Fruit fly (Drosophila melanogaster): ENCODE data around the gene AOX4.
A peak's percentile ranks its signal among the peaks of the same experiment; 100 is the strongest.

The AOX4 gene

DNA sequence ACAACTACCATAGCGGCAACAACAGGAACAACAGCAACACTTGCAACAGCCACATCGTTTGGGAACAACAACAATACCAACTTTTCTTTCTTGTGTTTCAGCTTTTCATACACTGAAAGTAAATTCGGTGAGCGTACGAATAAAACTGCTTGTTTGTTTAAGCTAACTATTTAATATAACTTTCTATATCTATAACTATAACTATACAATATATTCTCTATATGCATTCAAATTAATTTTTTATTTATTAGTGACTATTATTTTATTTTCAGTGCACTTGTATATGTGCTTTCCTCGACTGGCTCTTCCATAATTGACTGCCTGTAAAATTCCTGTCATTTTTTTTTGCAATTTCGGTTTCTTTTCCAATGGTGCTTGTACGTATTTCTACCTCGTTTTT is 14.3 kb upstream of the AOX4 start (continued):
- TF ChIP-seq CG8119 (GFP tag; IDR thresholded peaks at IDR 0.05), result peak; percentile 93
- peak; percentile 18 for TF ChIP-seq dac (GFP tag; optimal IDR thresholded peaks at IDR 0.05)
- peak in 1 of 2 experiments; percentile 55 for TF ChIP-seq salr (GFP tag; optimal IDR thresholded peaks at IDR 0.05)
- TF ChIP-seq pdm3 (GFP tag; optimal IDR thresholded peaks at IDR 0.05), result peak; percentile 6
- TF ChIP-seq achi (GFP tag; optimal IDR thresholded peaks at IDR 0.05), result peak; percentile 67
- TF ChIP-seq CG3919 (GFP tag; optimal IDR thresholded peaks at IDR 0.05), result peak; percentile 36
- no peak for TF ChIP-seq Met (GFP tag; optimal IDR thresholded peaks at IDR 0.05)
- no peak for TF ChIP-seq CG10669 (GFP tag; optimal IDR thresholded peaks at IDR 0.05)
- no peak for TF ChIP-seq lz (GFP tag; optimal IDR thresholded peaks at IDR 0.05)
- no peak for TF ChIP-seq CG11902 (GFP tag; optimal IDR thresholded peaks at IDR 0.05)
- no peak for TF ChIP-seq CG16779 (tag; optimal IDR thresholded peaks at IDR 0.05)
- TF ChIP-seq CG32006 (GFP tag; optimal IDR thresholded peaks at IDR 0.05), result peak; percentile 84
- no peak for TF ChIP-seq CG31627 (GFP tag; optimal IDR thresholded peaks at IDR 0.05)
- TF ChIP-seq CG6163 (GFP tag; IDR thresholded peaks at IDR 0.05), result peak; percentile 69
- TF ChIP-seq Eip75B (GFP tag; optimal IDR thresholded peaks at IDR 0.05), result no peak
- no peak for TF ChIP-seq spab (GFP tag; optimal IDR thresholded peaks at IDR 0.05)
- TF ChIP-seq net (GFP tag; optimal IDR thresholded peaks at IDR 0.05), result peak; percentile 40
- TF ChIP-seq ss (GFP tag; optimal IDR thresholded peaks at IDR 0.05), result no peak
- no peak for TF ChIP-seq Sox15 (GFP tag; optimal IDR thresholded peaks at IDR 0.05)
- peak; percentile 71 for TF ChIP-seq Hr4 (GFP tag; optimal IDR thresholded peaks at IDR 0.05)
- no peak for TF ChIP-seq Sox102F (GFP tag; optimal IDR thresholded peaks at IDR 0.05)
- TF ChIP-seq CG10631 (GFP tag; optimal IDR thresholded peaks at IDR 0.05), result peak; percentile 46
- peak; percentile 38 for TF ChIP-seq Ets96B (tag; optimal IDR thresholded peaks at IDR 0.05)
- peak; percentile 54 for TF ChIP-seq Lpt (GFP tag; optimal IDR thresholded peaks at IDR 0.05)
- no peak for TF ChIP-seq CG8632 (GFP tag; optimal IDR thresholded peaks at IDR 0.05)
- peak; percentile 28 for TF ChIP-seq acj6 (GFP tag; optimal IDR thresholded peaks at IDR 0.05)
- TF ChIP-seq dsx (GFP tag; optimal IDR thresholded peaks at IDR 0.05; ENCODE audit: poor library complexity, severe bottlenecking), result peak; percentile 11
- no peak for TF ChIP-seq CG6854 (GFP tag; optimal IDR thresholded peaks at IDR 0.05)
- TF ChIP-seq CG1621 (tag; optimal IDR thresholded peaks at IDR 0.05), result no peak
- TF ChIP-seq CG6808 (GFP tag; optimal IDR thresholded peaks at IDR 0.05), result no peak
- peak; percentile 65 for TF ChIP-seq CG4318 (GFP tag; optimal IDR thresholded peaks at IDR 0.05)
- no peak for TF ChIP-seq CG6792 (GFP tag; optimal IDR thresholded peaks at IDR 0.05)
- no peak for TF ChIP-seq Hr39 (GFP tag; optimal IDR thresholded peaks at IDR 0.05)
- TF ChIP-seq CG15336 (GFP tag; IDR thresholded peaks at IDR 0.05), result peak; percentile 94
- no peak for TF ChIP-seq CG34406 (GFP tag; optimal IDR thresholded peaks at IDR 0.05)
- no peak for TF ChIP-seq CG9139 (GFP tag; optimal IDR thresholded peaks at IDR 0.05)
- TF ChIP-seq CG7368 (GFP tag; optimal IDR thresholded peaks at IDR 0.05), result peak; percentile 18
- TF ChIP-seq Sox14 (GFP tag; optimal IDR thresholded peaks at IDR 0.05), result no peak

- TF ChIP-seq CG11762 (GFP tag; optimal IDR thresholded peaks at IDR 0.05; ENCODE audit: insufficient read depth), result peak; percentile 18
- peak; percentile 69 for TF ChIP-seq dac (GFP tag; optimal IDR thresholded peaks at IDR 0.05)
- peak; percentile 53 for TF ChIP-seq lz (GFP tag; optimal IDR thresholded peaks at IDR 0.05)
- TF ChIP-seq CG10669 (GFP tag; optimal IDR thresholded peaks at IDR 0.05), result peak; percentile 9
- TF ChIP-seq ss (GFP tag; optimal IDR thresholded peaks at IDR 0.05), result no peak
- TF ChIP-seq vri (GFP tag; optimal IDR thresholded peaks at IDR 0.05), result peak; percentile 62
- peak; percentile 34 for TF ChIP-seq Ets96B (tag; optimal IDR thresholded peaks at IDR 0.05)
- no peak for TF ChIP-seq CG8319 (GFP tag; optimal IDR thresholded peaks at IDR 0.05)
- no peak for TF ChIP-seq CG7368 (GFP tag; optimal IDR thresholded peaks at IDR 0.05)
- peak; percentile 73; the same call in 2 of the 3 replicates for TF ChIP-seq CG6163 (GFP tag; IDR thresholded peaks at IDR 0.05)
- TF ChIP-seq CG9139 (GFP tag; optimal IDR thresholded peaks at IDR 0.05), result no peak
- peak; percentile 68 for TF ChIP-seq pdm3 (GFP tag; optimal IDR thresholded peaks at IDR 0.05)
- no peak for TF ChIP-seq CG16779 (tag; optimal IDR thresholded peaks at IDR 0.05)
- TF ChIP-seq topi (GFP tag; optimal IDR thresholded peaks at IDR 0.05), result peak; percentile 64
- peak; percentile 1 to 43 for TF ChIP-seq salr (GFP tag; optimal IDR thresholded peaks at IDR 0.05)
- no peak for TF ChIP-seq net (GFP tag; optimal IDR thresholded peaks at IDR 0.05)
- peak; percentile 71 for TF ChIP-seq OdsH (GFP tag; optimal IDR thresholded peaks at IDR 0.05)
- peak; percentile 64 for TF ChIP-seq achi (GFP tag; optimal IDR thresholded peaks at IDR 0.05)
- TF ChIP-seq Hr38 (GFP tag; optimal IDR thresholded peaks at IDR 0.05), result no peak
- peak; percentile 74 for TF ChIP-seq Hr39 (GFP tag; optimal IDR thresholded peaks at IDR 0.05)
- TF ChIP-seq CG3032 (tag; optimal IDR thresholded peaks at IDR 0.05), result peak; percentile 7
- peak; percentile 69 for TF ChIP-seq eg (GFP tag; IDR thresholded peaks at IDR 0.05)
- TF ChIP-seq Blimp-1 (GFP tag; optimal IDR thresholded peaks at IDR 0.05), result no peak
- TF ChIP-seq dsx (GFP tag; optimal IDR thresholded peaks at IDR 0.05; ENCODE audit: poor library complexity, severe bottlenecking), result peak; percentile 19
- peak; percentile 72 for TF ChIP-seq Met (GFP tag; optimal IDR thresholded peaks at IDR 0.05)
- TF ChIP-seq Eip93F (GFP tag; optimal IDR thresholded peaks at IDR 0.05), result no peak
- no peak for TF ChIP-seq fkh (GFP tag; optimal IDR thresholded peaks at IDR 0.05)
- TF ChIP-seq Sox102F (GFP tag; optimal IDR thresholded peaks at IDR 0.05), result peak; percentile 74
Measured at dm6 chr3R:15566340-15566739, 13.7 kb upstream of the AOX4 start.

Data from whole organism, prepupa.